Fruit fly (Drosophila melanogaster) whole organism, embryonic: Measurements from ENCODE around the gene CG14362.

Source experiments
- Adf1 ChIP-seq: fragments of 200-800 bp; sonication (Bioruptor generic); IDR thresholded peaks from 2 replicates; pipeline ENCODE4 v1.3.6; 2022; ENCODE audit warnings: missing biosample characterization, missing genetic modification characterization
- Bteb2 ChIP-seq: fragments of 200-800 bp; sonication (Bioruptor generic); optimal IDR thresholded peaks from 2 replicates; lab custom pipeline; 2016; ENCODE audit warnings: missing biosample characterization, missing genetic modification characterization
- CG10321 ChIP-seq: fragments of 200-800 bp; sonication (Bioruptor generic); IDR thresholded peaks from 2 replicates; pipeline ENCODE4 v1.3.6; 2022; ENCODE audit warnings: missing biosample characterization, missing genetic modification characterization
- CG11695 ChIP-seq: fragments of 200-800 bp; sonication (Bioruptor generic); IDR thresholded peaks from 3 replicates; pipeline ENCODE4 v1.3.6; 2022; ENCODE audit warnings: missing biosample characterization, missing genetic modification characterization
- CG12071 ChIP-seq: fragments of 200-800 bp; sonication (Bioruptor generic); optimal IDR thresholded peaks from 3 replicates; lab custom pipeline; 2018; ENCODE audit warnings: missing biosample characterization, mild to moderate bottlenecking, missing genetic modification characterization
- CG13287 ChIP-seq: fragments of 200-800 bp; sonication (Bioruptor generic); IDR thresholded peaks from 2 replicates; pipeline ENCODE4 v1.3.6; 2022; ENCODE audit warnings: missing biosample characterization, missing genetic modification characterization; ENCODE audit not compliant: partially characterized antibody
- CG14441 ChIP-seq: fragments of 200-800 bp; sonication (Bioruptor generic); IDR thresholded peaks from 2 replicates; pipeline ENCODE4 v1.3.6; 2022; ENCODE audit warnings: missing biosample characterization, missing genetic modification characterization
- CG15011 ChIP-seq: fragments of 200-800 bp; sonication (Bioruptor generic); optimal IDR thresholded peaks from 3 replicates; lab custom pipeline; 2018; ENCODE audit warnings: missing biosample characterization, mild to moderate bottlenecking, missing genetic modification characterization
- CG1832 ChIP-seq: fragments of 200-800 bp; sonication (Bioruptor generic); optimal IDR thresholded peaks from 2 replicates; lab custom pipeline; 2017; ENCODE audit warnings: missing biosample characterization, mild to moderate bottlenecking, missing genetic modification characterization, inconsistent platforms
- CG2202 ChIP-seq: fragments of 200-800 bp; sonication (Bioruptor generic); optimal IDR thresholded peaks from 2 replicates; lab custom pipeline; 2018; ENCODE audit warnings: missing biosample characterization, mild to moderate bottlenecking, missing genetic modification characterization
- CG33213 ChIP-seq: fragments of 200-800 bp; sonication (Bioruptor generic); optimal IDR thresholded peaks from 3 replicates; lab custom pipeline; 2016; ENCODE audit warnings: missing biosample characterization, missing genetic modification characterization
- CG6254 ChIP-seq: fragments of 200-800 bp; sonication (Bioruptor generic); optimal IDR thresholded peaks from 3 replicates; lab custom pipeline; 2017; ENCODE audit warnings: mild to moderate bottlenecking, missing biosample characterization, missing genetic modification reagents, missing genetic modification characterization
- CG8478 ChIP-seq: fragments of >200 bp; optimal IDR thresholded peaks from 2 replicates; lab custom pipeline; 2018
- CoRest ChIP-seq: fragments of 200-800 bp; sonication (Bioruptor generic); optimal IDR thresholded peaks from 3 replicates; lab custom pipeline; 2018; ENCODE audit warnings: missing biosample characterization, mild to moderate bottlenecking, missing genetic modification characterization, moderate library complexity
- Dll ChIP-seq: fragments of 200-800 bp; sonication (Bioruptor generic); IDR thresholded peaks from 4 replicates; pipeline ENCODE4 v1.3.6; 2022; ENCODE audit warnings: missing biosample characterization, missing genetic modification characterization; ENCODE audit not compliant: partially characterized antibody
- Eip74EF ChIP-seq, 2 experiments: fragments of 200-800 bp in 1 of 2; fragments of >200 bp in 1 of 2; sonication (Bioruptor generic) in 1 of 2; optimal IDR thresholded peaks; 2 replicates each; lab custom pipeline; 2017 to 2019; ENCODE audit warnings: missing biosample characterization in 2 of 2, missing genetic modification characterization in 2 of 2, mild to moderate bottlenecking in 1 of 2, moderate library complexity in 1 of 2
- HmgD ChIP-seq: fragments of 200-800 bp; sonication (Bioruptor generic); optimal IDR thresholded peaks from 3 replicates; lab custom pipeline; 2016; ENCODE audit warnings: missing biosample characterization, missing genetic modification characterization
- HmgZ ChIP-seq: fragments of 200-800 bp; sonication (Bioruptor generic); optimal IDR thresholded peaks from 2 replicates; lab custom pipeline; 2018; ENCODE audit warnings: missing biosample characterization, mild to moderate bottlenecking, missing genetic modification characterization
- Jarid2 ChIP-seq: fragments of 200-800 bp; sonication (Bioruptor generic); optimal IDR thresholded peaks from 3 replicates; lab custom pipeline; 2017; ENCODE audit warnings: mild to moderate bottlenecking, missing biosample characterization, missing genetic modification reagents, missing genetic modification characterization
- MBD-R2 ChIP-seq: fragments of 200-800 bp; sonication (Bioruptor generic); IDR thresholded peaks from 2 replicates; pipeline ENCODE4 v1.3.6; 2022; ENCODE audit warnings: missing biosample characterization, missing genetic modification characterization
- Med ChIP-seq: fragments of 200-800 bp; sonication (Bioruptor generic); peaks from one replicate; lab custom pipeline; 2016; ENCODE audit warnings: missing biosample characterization, missing genetic modification characterization, mild to moderate bottlenecking, inconsistent platforms, moderate library complexity
- Mes4 ChIP-seq: fragments of 200-800 bp; sonication (Bioruptor generic); optimal IDR thresholded peaks from 2 replicates; lab custom pipeline; 2016; ENCODE audit warnings: missing biosample characterization, missing genetic modification characterization
- Myb ChIP-seq: fragments of 200-800 bp; sonication (Bioruptor generic); optimal IDR thresholded peaks from 2 replicates; lab custom pipeline; 2016; ENCODE audit warnings: missing biosample characterization, missing genetic modification characterization
- Nf-YA ChIP-seq: fragments of 200-800 bp; sonication (Bioruptor generic); IDR thresholded peaks from 2 replicates; pipeline ENCODE4 v1.3.6; 2022; ENCODE audit warnings: missing biosample characterization, missing genetic modification characterization
- Nf-YC ChIP-seq: fragments of 200-800 bp; optimal IDR thresholded peaks from 3 replicates; lab custom pipeline; 2019; ENCODE audit warnings: missing biosample characterization, mild to moderate bottlenecking, missing genetic modification characterization, moderate library complexity
- Rx ChIP-seq: fragments of 200-800 bp; sonication (Bioruptor generic); IDR thresholded peaks from 2 replicates; pipeline ENCODE4 v1.3.6; 2022; ENCODE audit warnings: missing biosample characterization, missing genetic modification characterization
- Sry-δ ChIP-seq: fragments of 200-800 bp; sonication (Bioruptor generic); optimal IDR thresholded peaks from 2 replicates; lab custom pipeline; 2016; ENCODE audit warnings: missing biosample characterization, missing genetic modification characterization
- chinmo ChIP-seq: fragments of 200-800 bp; sonication (Bioruptor generic); IDR thresholded peaks from 4 replicates; pipeline ENCODE4 v1.3.6; 2022; ENCODE audit warnings: missing biosample characterization, missing genetic modification characterization; ENCODE audit not compliant: partially characterized antibody
- ci ChIP-seq: fragments of 200-800 bp; sonication (Bioruptor generic); IDR thresholded peaks from 3 replicates; pipeline ENCODE4 v1.3.6; 2022; ENCODE audit warnings: missing biosample characterization, missing genetic modification characterization
- crc ChIP-seq: fragments of 200-800 bp; sonication (Bioruptor generic); optimal IDR thresholded peaks from 2 replicates; lab custom pipeline; 2016; ENCODE audit warnings: missing biosample characterization, missing genetic modification characterization
- crol ChIP-seq: fragments of 200-800 bp; sonication (Bioruptor generic); IDR thresholded peaks from 2 replicates; pipeline ENCODE4 v1.3.6; 2022; ENCODE audit warnings: missing biosample characterization, missing genetic modification characterization
- ewg ChIP-seq: fragments of 200-800 bp; sonication (Bioruptor generic); optimal IDR thresholded peaks from 3 replicates; lab custom pipeline; 2017; ENCODE audit warnings: mild to moderate bottlenecking, missing biosample characterization, missing genetic modification reagents, missing genetic modification characterization
- gfzf ChIP-seq: fragments of 200-800 bp; sonication (Bioruptor generic); optimal IDR thresholded peaks from 2 replicates; lab custom pipeline; 2016; ENCODE audit warnings: missing biosample characterization, mild to moderate bottlenecking, missing genetic modification characterization, moderate library complexity
- inv ChIP-seq: fragments of 200-800 bp; sonication (Bioruptor generic); IDR thresholded peaks from 2 replicates; pipeline ENCODE4 v1.3.6; 2022; ENCODE audit warnings: missing biosample characterization, missing genetic modification characterization; ENCODE audit not compliant: partially characterized antibody
- ken ChIP-seq: fragments of 200-800 bp; sonication (Bioruptor generic); IDR thresholded peaks from 3 replicates; pipeline ENCODE4 v1.3.6; 2022; ENCODE audit warnings: missing biosample characterization, missing genetic modification characterization
- knrl ChIP-seq: fragments of 200-800 bp; sonication (Bioruptor generic); IDR thresholded peaks from 3 replicates; pipeline ENCODE4 v1.3.6; 2022; ENCODE audit warnings: missing biosample characterization, missing genetic modification characterization; ENCODE audit not compliant: partially characterized antibody
- rib ChIP-seq: fragments of 200-800 bp; sonication (Bioruptor generic); IDR thresholded peaks from 2 replicates; pipeline ENCODE4 v1.3.6; 2022; ENCODE audit warnings: missing biosample characterization, missing genetic modification characterization
- run ChIP-seq: fragments of 200-800 bp; sonication (Bioruptor generic); optimal IDR thresholded peaks from 3 replicates; lab custom pipeline; 2018; ENCODE audit warnings: missing biosample characterization, mild to moderate bottlenecking, missing genetic modification characterization
- shn ChIP-seq: fragments of 200-800 bp; sonication (Bioruptor generic); optimal IDR thresholded peaks from 3 replicates; lab custom pipeline; 2016; ENCODE audit warnings: missing biosample characterization, missing genetic modification characterization
- sr ChIP-seq: fragments of 200-800 bp; sonication (Bioruptor generic); IDR thresholded peaks from 3 replicates; pipeline ENCODE4 v1.3.6; 2022; ENCODE audit warnings: missing biosample characterization, missing genetic modification characterization
- ssp ChIP-seq: fragments of 200-800 bp; sonication (Bioruptor generic); IDR thresholded peaks from 2 replicates; pipeline ENCODE4 v1.3.6; 2022; ENCODE audit warnings: missing biosample characterization, missing genetic modification characterization
- stc ChIP-seq: fragments of 200-800 bp; sonication (Bioruptor generic); IDR thresholded peaks from 2 replicates; pipeline ENCODE4 v1.3.6; 2022; ENCODE audit warnings: missing biosample characterization, missing genetic modification characterization
- tna ChIP-seq: fragments of 200-800 bp; sonication (Bioruptor generic); IDR thresholded peaks from 2 replicates; pipeline ENCODE4 v1.3.6; 2022; ENCODE audit warnings: missing biosample characterization, missing genetic modification characterization; ENCODE audit not compliant: partially characterized antibody
- twi ChIP-seq: fragments of 200-800 bp; optimal IDR thresholded peaks from 2 replicates; lab custom pipeline; 2019; ENCODE audit warnings: missing biosample characterization, mild to moderate bottlenecking, missing genetic modification characterization, moderate library complexity
- usp ChIP-seq: fragments of >200 bp; optimal IDR thresholded peaks from 2 replicates; lab custom pipeline; 2017; ENCODE audit warnings: missing biosample characterization, missing genetic modification characterization
- zen2 ChIP-seq: fragments of 200-800 bp; sonication (Bioruptor generic); IDR thresholded peaks from 3 replicates; pipeline ENCODE4 v1.3.6; 2022; ENCODE audit warnings: missing biosample characterization, missing genetic modification characterization; ENCODE audit not compliant: partially characterized antibody

CG14362 gene

DNA sequence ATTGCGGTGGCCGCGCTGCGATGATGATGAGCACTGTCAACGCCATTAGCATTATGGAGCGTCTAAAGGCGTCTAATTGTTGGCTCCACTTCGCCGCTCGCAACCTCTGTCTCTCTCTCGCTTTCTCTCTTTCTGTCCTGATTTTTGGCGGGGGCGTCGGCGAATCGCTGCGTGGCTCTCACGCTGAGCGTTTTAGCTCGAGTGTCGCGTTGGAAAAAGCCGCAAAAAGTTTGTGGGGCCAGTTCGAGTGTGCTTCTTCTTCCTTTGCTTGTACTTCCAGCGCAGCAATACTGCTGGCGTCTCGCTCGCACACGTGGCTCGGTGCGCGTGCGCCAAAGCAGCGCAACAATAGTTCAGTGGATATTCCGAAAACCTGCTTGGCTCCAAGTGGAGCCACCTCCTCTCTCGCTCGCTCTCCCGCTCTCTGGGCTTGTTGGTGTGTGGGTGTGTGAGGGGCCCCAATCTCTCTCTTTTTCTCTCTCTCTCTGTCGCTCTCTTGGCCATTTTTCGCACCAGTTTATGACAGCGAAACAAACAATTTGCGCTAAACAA, 19.7 kb upstream of the CG14362 start, which contains the start of gene E5 (continued):
- TF ChIP-seq Sry-δ (GFP tag; lab: Kevin White, UChicago), result no peak
- TF ChIP-seq rib (GFP tag; lab: Robert Waterston, UW), result peak; percentile 64; the same call in 1 of the 2 replicates
- TF ChIP-seq CG15011 (GFP tag; lab: Kevin White, UChicago), result no peak
- no peak for TF ChIP-seq Eip74EF (GFP tag; optimal IDR thresholded peaks at IDR 0.05; lab: Kevin White, UChicago)
- no peak for TF ChIP-seq shn (GFP tag; lab: Kevin White, UChicago)
- TF ChIP-seq Med (GFP tag; lab: Kevin White, UChicago), result peak; percentile 84
- TF ChIP-seq usp, result no peak
- TF ChIP-seq CG8478 (lab: Kevin White, UChicago), result peak; percentile 93
- TF ChIP-seq CG1832 (GFP tag; lab: Kevin White, UChicago), result peak; percentile 98
- peak; percentile 58 for TF ChIP-seq CoRest
- peak; percentile 99 for TF ChIP-seq Nf-YC (tag; lab: Kevin White, UChicago)
- TF ChIP-seq HmgZ (tag; lab: Kevin White, UChicago), result peak; percentile 25
- peak; percentile 99 for TF ChIP-seq CG10321 (GFP tag; lab: Robert Waterston, UW)
- no peak for TF ChIP-seq gfzf
- TF ChIP-seq ssp (GFP tag; lab: Robert Waterston, UW), result no peak
- TF ChIP-seq ci (GFP tag; lab: Robert Waterston, UW), result peak; percentile 40; the same call in 2 of the 3 replicates
- peak; percentile 58; the same call in 1 of the 2 replicates for TF ChIP-seq CG13287 (GFP tag; lab: Robert Waterston, UW)
- TF ChIP-seq twi (tag; lab: Kevin White, UChicago), result no peak
- TF ChIP-seq crol, result peak; percentile 77
- TF ChIP-seq Myb (GFP tag; lab: Kevin White, UChicago), result no peak
- no peak for TF ChIP-seq run (tag; lab: Kevin White, UChicago)
- TF ChIP-seq Jarid2 (GFP tag; lab: Kevin White, UChicago), result peak; percentile 78
- TF ChIP-seq CG11695 (GFP tag; lab: Robert Waterston, UW), result peak; percentile 28; the same call in 1 of the 3 replicates
- no peak for TF ChIP-seq stc (GFP tag; lab: Robert Waterston, UW)
- TF ChIP-seq CG12071 (GFP tag; lab: Kevin White, UChicago), result no peak
- TF ChIP-seq ewg (GFP tag; lab: Kevin White, UChicago), result peak; percentile 89
- no peak for TF ChIP-seq CG2202
- no peak for TF ChIP-seq inv
- TF ChIP-seq zen2 (GFP tag; lab: Robert Waterston, UW), result 0 out of 3 replicates have a peak, but pooled peaks have one; percentile 29
- TF ChIP-seq CG14441 (GFP tag; lab: Robert Waterston, UW), result no peak
- TF ChIP-seq CG33213 (GFP tag; lab: Kevin White, UChicago), result no peak
- TF ChIP-seq CG6254, result no peak
- no peak; the same call in 2 of the 3 replicates for TF ChIP-seq ken
- 0 out of 4 replicates have a peak, but pooled peaks have one; percentile 24 for TF ChIP-seq Dll
- peak; percentile 90 for TF ChIP-seq sr (GFP tag; lab: Robert Waterston, UW)
- peak; percentile 75; the same call in 2 of the 4 replicates for TF ChIP-seq chinmo (GFP tag; lab: Robert Waterston, UW)
- TF ChIP-seq Rx (GFP tag; lab: Robert Waterston, UW), result no peak
- TF ChIP-seq tna (GFP tag; lab: Robert Waterston, UW), result peak; percentile 35; the same call in 1 of the 2 replicates
- 0 out of 3 replicates have a peak, but pooled peaks have one; percentile 15 for TF ChIP-seq knrl (GFP tag; lab: Robert Waterston, UW)
- TF ChIP-seq Nf-YA (GFP tag; lab: Robert Waterston, UW), result peak; percentile 94
- TF ChIP-seq crc, result no peak
- TF ChIP-seq Bteb2 (GFP tag; lab: Kevin White, UChicago), result no peak
- TF ChIP-seq Mes4 (GFP tag; lab: Kevin White, UChicago), result peak; percentile 11
- TF ChIP-seq MBD-R2 (GFP tag; lab: Robert Waterston, UW), result 0 out of 2 replicates have a peak, but pooled peaks have one; percentile 10
- peak; percentile 75 for TF ChIP-seq Adf1
- peak; percentile 19 for TF ChIP-seq HmgD (GFP tag; lab: Kevin White, UChicago)
